Fruit fly (Drosophila melanogaster): Measurements from ENCODE around the gene ps.

- no peak for TF ChIP-seq CG8478 (optimal IDR thresholded peaks at IDR 0.05)
- TF ChIP-seq psq (optimal IDR thresholded peaks at IDR 0.05): no peak
- no peak for TF ChIP-seq usp (GFP tag; optimal IDR thresholded peaks at IDR 0.05)
- TF ChIP-seq Dll (optimal IDR thresholded peaks at IDR 0.05): no peak
Measured at dm6 chr3R:9460488-9461150, 42.9 kb downstream of the ps start, which contains the start of gene GstZ2.

Data from whole organism.